Worm (Caenorhabditis elegans) whole organism, L4 larva: ENCODE data around the gene F55B11.6.
"Not testable (repeated sequence)": the region's sequence is repeated elsewhere in the genome, so short reads cannot be mapped to it uniquely, and the experiment has no call there.

Source experiments
- F10B5.3 ChIP-seq: sonication (generic microtip); optimal IDR thresholded peaks from 2 replicates; lab custom pipeline; 2016; ENCODE audit warnings: mild to moderate bottlenecking, missing genetic modification characterization, missing compliant biosample characterization
- F49E8.2 ChIP-seq: sonication (generic microtip); optimal IDR thresholded peaks from 2 replicates; lab custom pipeline; 2016; ENCODE audit warnings: missing compliant biosample characterization, mild to moderate bottlenecking, missing genetic modification characterization, borderline replicate concordance
- R02D3.7 ChIP-seq: fragments of 150-350 bp; sonication (generic microtip); optimal IDR thresholded peaks from 3 replicates; lab custom pipeline; 2014; ENCODE audit warnings: missing biosample characterization, missing genetic modification characterization
- T20F7.1 ChIP-seq: fragments of 200-800 bp; sonication (Bioruptor generic); optimal IDR thresholded peaks from 2 replicates; lab custom pipeline; 2018; ENCODE audit warnings: mild to moderate bottlenecking, missing genetic modification characterization, missing compliant biosample characterization
- Y105C5A.15 ChIP-seq: fragments of 200-800 bp; sonication (Bioruptor generic); IDR thresholded peaks from 2 replicates; pipeline ENCODE4 v1.3.6; 2022; ENCODE audit warnings: missing genetic modification characterization, missing compliant biosample characterization
- Y48G9A.11 ChIP-seq: fragments of 200-800 bp; sonication (Bioruptor generic); IDR thresholded peaks from 2 replicates; pipeline ENCODE4 v1.3.6; 2022; ENCODE audit warnings: missing genetic modification reagents, missing genetic modification characterization, missing compliant biosample characterization
- aha-1 ChIP-seq: fragments of 150-350 bp; peaks from one replicate; lab custom pipeline; 2014; ENCODE audit warnings: missing biosample characterization, missing genetic modification characterization
- arid-1 ChIP-seq: fragments of 200-800 bp; sonication (Bioruptor generic); conservative IDR thresholded peaks from 2 replicates; pipeline ENCODE4 v1.3.6; 2022; ENCODE audit warnings: missing genetic modification reagents, missing genetic modification characterization, missing compliant biosample characterization
- attf-4 ChIP-seq: sonication (generic microtip); optimal IDR thresholded peaks from 3 replicates; lab custom pipeline; 2017; ENCODE audit warnings: missing biosample characterization, missing genetic modification characterization
- ceh-28 ChIP-seq: fragments of 150-350 bp; optimal IDR thresholded peaks from 2 replicates; lab custom pipeline; 2014; ENCODE audit warnings: missing biosample characterization, missing genetic modification reagents, missing genetic modification characterization
- ceh-62 ChIP-seq: sonication (generic microtip); optimal IDR thresholded peaks from 2 replicates; lab custom pipeline; 2017; ENCODE audit warnings: missing biosample characterization, missing genetic modification characterization
- daf-12 ChIP-seq: fragments of 150-350 bp; optimal IDR thresholded peaks from 2 replicates; lab custom pipeline; 2014; ENCODE audit warnings: missing biosample characterization, missing genetic modification reagents, missing genetic modification characterization
- daf-16 ChIP-seq, 3 experiments: sonication (generic microtip); optimal IDR thresholded peaks; 2 replicates each; lab custom pipeline; 2016 to 2017; ENCODE audit warnings: missing genetic modification characterization in 3 of 3, missing genetic modification reagents in 3 of 3, mild to moderate bottlenecking in 2 of 3, missing compliant biosample characterization in 2 of 3, missing biosample characterization in 1 of 3, moderate library complexity in 1 of 3
- daf-19 ChIP-seq: fragments of 200-800 bp; sonication (Bioruptor generic); conservative IDR thresholded peaks from 2 replicates; pipeline ENCODE4 v1.3.6; 2022; ENCODE audit warnings: missing genetic modification characterization, missing compliant biosample characterization
- dmd-6 ChIP-seq: fragments of 200-800 bp; sonication (Bioruptor generic); IDR thresholded peaks from 2 replicates; pipeline ENCODE4 v1.3.6; 2022; ENCODE audit warnings: missing genetic modification reagents, missing genetic modification characterization, missing compliant biosample characterization
- dve-1 ChIP-seq: sonication (generic microtip); optimal IDR thresholded peaks from 2 replicates; lab custom pipeline; 2017; ENCODE audit warnings: antibody characterized with exemption, mild to moderate bottlenecking, missing genetic modification characterization, missing compliant biosample characterization; ENCODE audit not compliant: insufficient read depth
- egl-27 ChIP-seq: sonication (generic microtip); optimal IDR thresholded peaks from 3 replicates; lab custom pipeline; 2017; ENCODE audit warnings: missing biosample characterization, missing genetic modification reagents, missing genetic modification characterization
- fos-1 ChIP-seq: fragments of 150-350 bp; optimal IDR thresholded peaks from 2 replicates; lab custom pipeline; 2014; ENCODE audit warnings: missing biosample characterization, missing genetic modification characterization
- hif-1 ChIP-seq, 2 experiments: sonication (generic microtip); optimal IDR thresholded peaks; 2 replicates each; lab custom pipeline; 2016 to 2017; ENCODE audit warnings: missing compliant biosample characterization in 2 of 2, missing genetic modification characterization in 2 of 2, missing genetic modification reagents in 2 of 2, missing genotype in 2 of 2, mild to moderate bottlenecking in 1 of 2
- hlh-11 ChIP-seq: fragments of 200-800 bp; sonication (Bioruptor generic); optimal IDR thresholded peaks from 2 replicates; lab custom pipeline; 2018; ENCODE audit warnings: mild to moderate bottlenecking, missing genetic modification characterization, missing compliant biosample characterization
- hlh-30 ChIP-seq: sonication (generic microtip); optimal IDR thresholded peaks from 2 replicates; lab custom pipeline; 2017; ENCODE audit warnings: antibody characterized with exemption, mild to moderate bottlenecking, missing genetic modification characterization, missing compliant biosample characterization; ENCODE audit not compliant: insufficient read depth
- lim-7 ChIP-seq: fragments of 200-800 bp; sonication (Bioruptor generic); IDR thresholded peaks from 2 replicates; pipeline ENCODE4 v1.3.6; 2022; ENCODE audit warnings: missing genetic modification characterization, missing compliant biosample characterization
- lin-29 ChIP-seq: fragments of 200-800 bp; sonication (Bioruptor generic); IDR thresholded peaks from 2 replicates; pipeline ENCODE4 v1.3.6; 2022; ENCODE audit warnings: missing genetic modification reagents, missing genetic modification characterization, missing compliant biosample characterization
- lin-38 ChIP-seq: fragments of 200-800 bp; sonication (Bioruptor generic); IDR thresholded peaks from 2 replicates; pipeline ENCODE4 v1.3.6; 2022; ENCODE audit warnings: missing genetic modification reagents, missing genetic modification characterization, missing compliant biosample characterization
- lin-39 ChIP-seq: fragments of 150-350 bp; optimal IDR thresholded peaks from 2 replicates; lab custom pipeline; 2014; ENCODE audit warnings: missing biosample characterization, missing genetic modification reagents, missing genetic modification characterization
- lir-3 ChIP-seq: sonication (generic microtip); optimal IDR thresholded peaks from 2 replicates; lab custom pipeline; 2016; ENCODE audit warnings: mild to moderate bottlenecking, missing genetic modification characterization, missing compliant biosample characterization
- madf-5 ChIP-seq, 2 experiments: fragments of 200-800 bp; sonication (Bioruptor generic); IDR thresholded peaks; 2 replicates each; pipeline ENCODE4 v1.3.6; 2022; ENCODE audit warnings: missing compliant biosample characterization in 2 of 2, missing genetic modification characterization in 2 of 2
- mdl-1 ChIP-seq, 2 experiments: fragments of 150-350 bp in 1 of 2; sonication (generic microtip) in 1 of 2; optimal IDR thresholded peaks; 2 replicates each; lab custom pipeline; 2014 to 2017; ENCODE audit warnings: missing biosample characterization in 2 of 2, missing genetic modification characterization in 2 of 2
- mdt-29 ChIP-seq: fragments of 200-800 bp; sonication (Bioruptor generic); IDR thresholded peaks from 2 replicates; pipeline ENCODE4 v1.3.6; 2022; ENCODE audit warnings: missing genetic modification reagents, missing genetic modification characterization, missing compliant biosample characterization
- mxl-3 ChIP-seq: fragments of 200-800 bp; sonication (Bioruptor generic); optimal IDR thresholded peaks from 2 replicates; lab custom pipeline; 2018; ENCODE audit warnings: mild to moderate bottlenecking, missing genetic modification characterization, missing compliant biosample characterization
- nhr-28 ChIP-seq: fragments of 150-350 bp; optimal IDR thresholded peaks from 2 replicates; lab custom pipeline; 2014; ENCODE audit warnings: missing biosample characterization, missing genetic modification characterization
- nhr-48 ChIP-seq: sonication (generic microtip); optimal IDR thresholded peaks from 2 replicates; lab custom pipeline; 2016; ENCODE audit warnings: mild to moderate bottlenecking, missing genetic modification characterization, missing compliant biosample characterization
- nhr-77 ChIP-seq: fragments of 150-350 bp; optimal IDR thresholded peaks from 2 replicates; lab custom pipeline; 2014; ENCODE audit warnings: missing biosample characterization, missing genetic modification characterization
- php-3 ChIP-seq: fragments of 200-800 bp; sonication (Bioruptor generic); IDR thresholded peaks from 2 replicates; pipeline ENCODE4 v1.3.6; 2022; ENCODE audit warnings: missing genetic modification reagents, missing genetic modification characterization, missing compliant biosample characterization
- pqm-1 ChIP-seq: sonication (generic microtip); optimal IDR thresholded peaks from 2 replicates; lab custom pipeline; 2017; ENCODE audit warnings: missing biosample characterization, missing genetic modification characterization
- snpc-1.2 ChIP-seq: fragments of 200-800 bp; sonication (Bioruptor generic); IDR thresholded peaks from 2 replicates; pipeline ENCODE4 v1.3.6; 2022; ENCODE audit warnings: missing genetic modification reagents, missing genetic modification characterization, missing compliant biosample characterization
- spr-1 ChIP-seq: sonication (generic microtip); optimal IDR thresholded peaks from 2 replicates; lab custom pipeline; 2016; ENCODE audit warnings: mild to moderate bottlenecking, missing genetic modification characterization, missing compliant biosample characterization
- tag-97 ChIP-seq: fragments of 200-800 bp; sonication (Bioruptor generic); IDR thresholded peaks from 2 replicates; pipeline ENCODE4 v1.3.6; 2022; ENCODE audit warnings: missing genetic modification characterization, missing compliant biosample characterization
- tra-1 ChIP-seq: fragments of 200-800 bp; sonication (Bioruptor generic); IDR thresholded peaks from 2 replicates; pipeline ENCODE4 v1.3.6; 2022; ENCODE audit warnings: missing genetic modification reagents, missing genetic modification characterization, missing compliant biosample characterization
- unc-39 ChIP-seq: sonication (generic microtip); optimal IDR thresholded peaks from 2 replicates; lab custom pipeline; 2017; ENCODE audit warnings: missing biosample characterization, missing genetic modification characterization
- zip-11 ChIP-seq: fragments of 200-800 bp; sonication (Bioruptor generic); IDR thresholded peaks from 2 replicates; pipeline ENCODE4 v1.3.6; 2022; ENCODE audit warnings: missing genetic modification characterization, missing compliant biosample characterization

Gene F55B11.6

ce11 chrIV:14464065-14464567, 47.1 kb upstream of the F55B11.6 start, which contains the start of gene dld-1 (continued):
- TF ChIP-seq lin-39 (tag; lab: Kevin White, UChicago): peak; percentile 30
- TF ChIP-seq lir-3: no peak
- TF ChIP-seq egl-27: no peak
- no peak for TF ChIP-seq attf-4
- TF ChIP-seq spr-1 (tag; lab: Kevin White, UChicago): peak; percentile 21
- no peak for TF ChIP-seq madf-5 (GFP tag; IDR thresholded peaks at IDR 0.05; lab: Robert Waterston, UW)
- peak; percentile 97 for TF ChIP-seq nhr-77
- TF ChIP-seq hlh-30 (tag; lab: Kevin White, UChicago): peak; percentile 97
- TF ChIP-seq zip-11 (GFP tag; lab: Robert Waterston, UW): no peak
- TF ChIP-seq lin-29 (GFP tag; lab: Robert Waterston, UW): peak; percentile 47; the same call in 1 of the 2 replicates
- TF ChIP-seq R02D3.7 (tag; lab: Kevin White, UChicago): peak; percentile 95
- no peak for TF ChIP-seq fos-1 (tag; lab: Kevin White, UChicago)

- TF ChIP-seq lin-38 (0 out of 2 replicates have a peak, but pooled peaks have one; percentile 18), arid-1 (GFP tag; lab: Robert Waterston, UW) (0 out of 2 replicates have a peak, but pooled peaks have one; percentile 9), F49E8.2 (tag; lab: Kevin White, UChicago) (peak; percentile 73), snpc-1.2 (GFP tag; lab: Robert Waterston, UW) (peak; percentile 96), mdt-29 (GFP tag; lab: Robert Waterston, UW) (0 out of 2 replicates have a peak, but pooled peaks have one; percentile 41), daf-16 (tag; optimal IDR thresholded peaks at IDR 0.05; lab: Kevin White, UChicago) (peak; percentile 1)
- not testable (repeated sequence) for TF ChIP-seq daf-16 (GFP tag; optimal IDR thresholded peaks at IDR 0.05; lab: Kevin White, UChicago)
Observed at ce11 chrIV:14460673-14461240, 43.7 kb upstream of the F55B11.6 start.

ce11 chrIV:14456667-14457066, 39.6 kb upstream of the F55B11.6 start, which contains the start of gene nspg-9:
nspg-9 (plus strand) TSS chrIV:14456900.
- 0 out of 2 replicates have a peak, but pooled peaks have one; percentile 8 for TF ChIP-seq tra-1
- TF ChIP-seq php-3 (GFP tag; lab: Robert Waterston, UW): peak; percentile 71
- no peak for TF ChIP-seq hif-1 (tag; optimal IDR thresholded peaks at IDR 0.05; lab: Kevin White, UChicago)
- peak; percentile 93 for TF ChIP-seq pqm-1 (tag; lab: Kevin White, UChicago)
- TF ChIP-seq R02D3.7 (tag; lab: Kevin White, UChicago): no peak
- TF ChIP-seq hlh-11: peak; percentile 61
- TF ChIP-seq F10B5.3: no peak
- peak; percentile 76 for TF ChIP-seq dve-1 (tag; lab: Kevin White, UChicago)
- no peak for TF ChIP-seq egl-27
- TF ChIP-seq Y48G9A.11 (GFP tag; lab: Robert Waterston, UW): no peak
- TF ChIP-seq nhr-48: no peak
- TF ChIP-seq daf-12 (tag; lab: Kevin White, UChicago): no peak
- TF ChIP-seq Y105C5A.15: no peak
- no peak for TF ChIP-seq ceh-62 (tag; lab: Kevin White, UChicago)
- no peak for TF ChIP-seq lim-7 (GFP tag; lab: Robert Waterston, UW)
- TF ChIP-seq mxl-3: peak; percentile 44
- no peak for TF ChIP-seq unc-39 (tag; lab: Kevin White, UChicago)
- TF ChIP-seq tag-97 (GFP tag; lab: Robert Waterston, UW): no peak
- no peak for TF ChIP-seq aha-1
- peak; percentile 67 for TF ChIP-seq dmd-6 (GFP tag; lab: Robert Waterston, UW)
- no peak for TF ChIP-seq daf-16 (GFP tag; optimal IDR thresholded peaks at IDR 0.05; lab: Kevin White, UChicago)
- TF ChIP-seq daf-16 (tag; optimal IDR thresholded peaks at IDR 0.05; lab: Kevin White, UChicago): peak; percentile 76
- no peak for TF ChIP-seq T20F7.1 (GFP tag; lab: Kevin White, UChicago)
- TF ChIP-seq nhr-28 (tag; lab: Kevin White, UChicago): peak; percentile 91
- TF ChIP-seq lir-3: no peak
- TF ChIP-seq ceh-28 (tag; lab: Kevin White, UChicago): no peak
- no peak for TF ChIP-seq mdl-1 (tag; optimal IDR thresholded peaks at IDR 0.05; lab: Kevin White, UChicago)
- no peak for TF ChIP-seq daf-19 (GFP tag; lab: Robert Waterston, UW)
